Fruit fly (Drosophila melanogaster): Measurements from ENCODE around the gene ttk.

The ttk gene

DNA sequence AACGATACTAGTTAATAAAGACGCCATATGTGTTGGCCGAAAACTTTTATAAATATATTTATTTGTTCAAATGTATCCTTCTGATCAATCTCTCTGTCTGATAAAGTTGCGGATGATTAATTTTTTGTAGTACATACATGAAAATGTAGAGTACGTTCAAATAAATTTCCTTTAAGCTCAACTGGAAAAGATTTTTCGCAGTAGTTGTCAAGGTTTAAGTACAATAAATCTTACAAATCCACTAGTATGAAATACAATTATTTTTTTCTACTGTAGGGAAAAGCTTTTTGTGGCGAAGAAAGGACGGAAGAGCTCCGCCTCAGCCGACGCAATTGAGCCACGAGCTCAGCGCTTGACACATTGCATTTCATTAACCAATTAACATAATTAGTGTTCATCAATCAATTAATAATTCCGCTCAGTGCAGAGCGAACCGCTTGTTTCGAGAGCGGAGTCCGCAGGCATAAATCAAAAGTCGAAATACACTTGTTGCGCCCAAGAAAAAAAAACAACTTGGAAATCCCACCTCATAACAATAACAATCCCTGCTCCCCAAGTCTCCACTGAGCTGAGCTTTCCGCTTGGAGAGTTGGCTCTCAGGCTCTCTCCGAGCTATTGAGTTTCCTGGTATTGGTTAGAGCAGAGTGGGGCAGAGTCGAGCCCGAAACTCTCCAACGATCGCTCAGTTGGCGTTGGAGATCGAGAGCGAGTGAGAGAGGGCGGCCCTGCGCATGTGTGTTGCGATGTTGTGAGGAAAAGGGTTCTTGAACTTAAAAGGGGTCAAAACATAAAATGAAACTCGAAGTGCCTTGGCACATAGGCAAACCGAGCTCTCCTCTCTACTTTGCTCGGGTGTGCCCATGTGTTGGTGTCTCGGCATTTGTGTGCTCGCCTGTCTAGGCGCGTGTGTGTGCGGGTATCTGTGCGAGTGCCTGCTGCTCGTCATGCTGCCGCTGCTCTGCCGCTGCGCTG lies 24.7 kb upstream of the ttk start (continued):
- TF ChIP-seq CG34406 (GFP tag; optimal IDR thresholded peaks at IDR 0.05) (peak; percentile 65), vri (GFP tag; optimal IDR thresholded peaks at IDR 0.05) (no peak), CG15336 (GFP tag; IDR thresholded peaks at IDR 0.05) (no peak), Hr38 (GFP tag; optimal IDR thresholded peaks at IDR 0.05) (no peak), CG11294 (GFP tag; IDR thresholded peaks at IDR 0.05) (no peak), Sox102F (GFP tag; optimal IDR thresholded peaks at IDR 0.05) (peak; percentile 54), dac (GFP tag; optimal IDR thresholded peaks at IDR 0.05) (no peak), Eip93F (GFP tag; optimal IDR thresholded peaks at IDR 0.05) (no peak), CG11762 (GFP tag; optimal IDR thresholded peaks at IDR 0.05; ENCODE audit: insufficient read depth) (peak; percentile 39), CG32006 (GFP tag; optimal IDR thresholded peaks at IDR 0.05) (peak; percentile 69), Eip78C (GFP tag) (peak; percentile 88), CG6163 (GFP tag; IDR thresholded peaks at IDR 0.05) (peak; percentile 51; the same call in 2 of the 3 replicates), salr (GFP tag; optimal IDR thresholded peaks at IDR 0.05) (peak in 1 of 2 experiments; percentile 59), acj6 (GFP tag; optimal IDR thresholded peaks at IDR 0.05) (peak; percentile 63), Lpt (GFP tag; optimal IDR thresholded peaks at IDR 0.05) (no peak), Hr39 (GFP tag; optimal IDR thresholded peaks at IDR 0.05) (peak; percentile 58), CG16779 (tag; optimal IDR thresholded peaks at IDR 0.05) (no peak), CG6792 (GFP tag; optimal IDR thresholded peaks at IDR 0.05) (peak; percentile 21)

DNA sequence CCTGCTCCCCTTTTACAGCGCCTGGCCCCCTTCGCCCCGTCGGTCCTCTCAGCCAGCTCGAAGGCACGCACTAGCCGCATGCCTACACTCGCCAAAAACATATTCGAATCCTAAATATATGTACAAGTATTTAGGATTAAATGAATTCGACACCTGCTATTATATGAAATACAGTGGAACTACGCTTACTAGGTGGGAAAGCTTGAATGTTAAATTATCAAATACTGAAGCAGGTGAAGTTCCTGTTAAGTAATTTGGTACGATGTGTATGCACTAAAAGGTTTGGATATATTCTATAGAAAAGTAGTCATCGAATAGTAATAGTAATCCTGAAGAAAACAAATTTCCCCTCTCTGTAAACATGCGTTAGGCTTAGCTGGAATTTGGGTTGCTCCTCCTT lies 23.9 kb upstream of the ttk start:
- TF ChIP-seq net (GFP tag; optimal IDR thresholded peaks at IDR 0.05) (peak; percentile 6), CG6276 (GFP tag; optimal IDR thresholded peaks at IDR 0.05) (peak; percentile 43), Eip75B (GFP tag; optimal IDR thresholded peaks at IDR 0.05) (peak; percentile 48), Smox (GFP tag; optimal IDR thresholded peaks at IDR 0.05) (no peak), Gug (GFP tag; IDR thresholded peaks at IDR 0.05) (no peak), CG15336 (GFP tag; IDR thresholded peaks at IDR 0.05) (peak; percentile 56), Ets96B (tag; optimal IDR thresholded peaks at IDR 0.05) (peak; percentile 8), CG10669 (GFP tag; optimal IDR thresholded peaks at IDR 0.05) (peak; percentile 15), CG32006 (GFP tag; optimal IDR thresholded peaks at IDR 0.05) (peak; percentile 87), Ets21C (GFP tag; optimal IDR thresholded peaks at IDR 0.05) (no peak), Blimp-1 (GFP tag; optimal IDR thresholded peaks at IDR 0.05) (no peak), salr (GFP tag; optimal IDR thresholded peaks at IDR 0.05) (peak in 1 of 2 experiments; percentile 73), dac (GFP tag; optimal IDR thresholded peaks at IDR 0.05) (peak; percentile 72), Lpt (GFP tag; optimal IDR thresholded peaks at IDR 0.05) (no peak), pdm3 (GFP tag; optimal IDR thresholded peaks at IDR 0.05) (peak; percentile 63), CG6854 (GFP tag; optimal IDR thresholded peaks at IDR 0.05) (no peak), CG4318 (GFP tag; optimal IDR thresholded peaks at IDR 0.05) (peak; percentile 70), CG3032 (tag; optimal IDR thresholded peaks at IDR 0.05) (peak; percentile 18), spab (GFP tag; optimal IDR thresholded peaks at IDR 0.05) (no peak), Eip93F (GFP tag; optimal IDR thresholded peaks at IDR 0.05) (no peak), Sox102F (GFP tag; optimal IDR thresholded peaks at IDR 0.05) (no peak), OdsH (GFP tag; optimal IDR thresholded peaks at IDR 0.05) (peak; percentile 30), Sox14 (GFP tag; optimal IDR thresholded peaks at IDR 0.05) (peak; percentile 29), CG31627 (GFP tag; optimal IDR thresholded peaks at IDR 0.05) (no peak), achi (GFP tag; optimal IDR thresholded peaks at IDR 0.05) (peak; percentile 51), CG6163 (GFP tag; IDR thresholded peaks at IDR 0.05) (peak; percentile 33; the same call in 1 of the 3 replicates), CG10631 (GFP tag; optimal IDR thresholded peaks at IDR 0.05) (peak; percentile 72), CG8119 (GFP tag; IDR thresholded peaks at IDR 0.05) (peak; percentile 47; the same call in 1 of the 3 replicates), acj6 (GFP tag; optimal IDR thresholded peaks at IDR 0.05) (peak; percentile 45), Hr4 (GFP tag; optimal IDR thresholded peaks at IDR 0.05) (peak; percentile 82), Eip78C (GFP tag) (peak; percentile 83), CG3919 (GFP tag; optimal IDR thresholded peaks at IDR 0.05) (peak; percentile 57), CG7368 (GFP tag; optimal IDR thresholded peaks at IDR 0.05) (no peak), CG11762 (GFP tag; optimal IDR thresholded peaks at IDR 0.05; ENCODE audit: insufficient read depth) (peak; percentile 30)

All from whole organism, prepupa.